Fruit fly (Drosophila melanogaster) Kc167 (cell line): ENCODE measurements around the gene Atat.

ENCODE experiments used
- Myc ChIP-seq: fragments of >200 bp; optimal IDR thresholded peaks from 2 replicates; lab custom pipeline; 2017; ENCODE audit warnings: missing external identifiers
- Sin3A ChIP-seq: fragments of >200 bp; optimal IDR thresholded peaks from 2 replicates; lab custom pipeline; 2018; ENCODE audit warnings: missing external identifiers
- h ChIP-seq: fragments of >200 bp; optimal IDR thresholded peaks from 3 replicates; lab custom pipeline; 2018; ENCODE audit warnings: missing external identifiers
- insv ChIP-seq: fragments of >200 bp; optimal IDR thresholded peaks from 3 replicates; lab custom pipeline; 2018; ENCODE audit warnings: missing external identifiers
- psq ChIP-seq: fragments of >200 bp; optimal IDR thresholded peaks from 2 replicates; lab custom pipeline; 2017; ENCODE audit warnings: missing external identifiers
- ttk ChIP-seq: sonication (Bioruptor generic); optimal IDR thresholded peaks from 2 replicates; lab custom pipeline; 2017; ENCODE audit warnings: missing external identifiers

Atat gene

DNA sequence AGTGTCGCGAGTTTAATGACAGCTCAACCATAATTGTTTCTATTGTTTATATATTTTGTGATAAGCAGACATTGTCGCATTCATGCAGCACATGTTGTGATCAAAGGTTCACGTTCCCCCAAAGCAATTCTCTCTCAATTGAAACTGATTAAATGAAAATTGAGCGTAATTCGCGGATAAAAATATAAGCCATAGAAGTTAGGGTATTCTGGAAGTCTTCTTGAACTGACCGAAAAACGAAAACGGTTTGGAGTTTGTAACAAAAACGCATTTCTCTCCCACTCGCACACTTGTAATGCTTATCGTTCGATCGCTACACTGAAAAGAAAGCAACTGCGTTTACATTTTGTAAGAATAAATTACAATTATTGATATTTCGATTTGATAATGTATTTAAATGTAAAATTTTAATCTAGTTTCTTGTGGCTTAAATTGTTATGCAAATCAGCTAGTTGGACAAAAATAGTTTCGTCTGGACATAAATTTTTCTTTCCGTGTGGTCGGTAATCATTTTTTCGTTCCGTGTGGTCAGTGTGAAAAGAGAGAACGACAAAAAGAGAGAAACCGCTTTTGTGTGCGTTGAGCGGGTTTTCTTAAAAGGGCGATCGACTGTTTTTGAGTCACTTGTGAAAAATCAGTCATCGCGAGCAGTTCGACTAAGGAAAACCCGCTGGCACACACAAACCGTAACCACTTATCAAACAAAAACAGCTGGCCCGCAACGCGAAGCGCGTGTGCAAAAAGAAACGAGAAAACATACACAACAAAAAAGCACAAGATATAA is 3.7 kb downstream of the Atat start, which contains the start of gene aay:
Gene aay, plus strand, starts transcription at position 618 of the 784 bp plus-strand sequence.
- TF ChIP-seq h (lab: Kevin White, UChicago) = no peak
- TF ChIP-seq ttk (lab: Kevin White, UChicago) = no peak
- no peak for TF ChIP-seq insv (lab: Kevin White, UChicago)
- no peak for TF ChIP-seq Sin3A (lab: Kevin White, UChicago)
- no peak for TF ChIP-seq Myc (lab: Kevin White, UChicago)
- TF ChIP-seq psq = no peak

DNA sequence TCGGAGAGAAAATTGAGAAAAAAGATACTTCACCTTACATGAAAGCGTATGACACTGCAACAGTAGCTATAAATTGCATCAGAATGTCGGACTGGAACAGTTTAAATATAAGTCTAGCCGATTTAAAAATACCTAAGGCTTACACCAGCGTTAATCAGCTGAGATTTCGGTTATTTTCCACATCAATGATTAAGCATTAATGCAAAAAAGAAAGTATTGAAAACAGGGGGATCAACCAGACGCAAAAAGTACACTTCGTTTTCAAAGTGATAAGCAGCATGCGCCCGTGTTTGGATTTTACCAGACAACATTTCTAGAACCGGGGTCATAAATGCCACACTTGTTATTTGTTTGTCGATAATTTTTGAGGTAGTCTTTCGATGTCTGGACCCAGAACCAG is 4.4 kb downstream of the Atat start:
- TF ChIP-seq Sin3A (lab: Kevin White, UChicago) (no peak), insv (lab: Kevin White, UChicago) (no peak)

- TF ChIP-seq ttk (lab: Kevin White, UChicago) (no peak), Myc (lab: Kevin White, UChicago) (no peak), psq (no peak)
These were observed 4.9 kb downstream of the Atat start for dm6 chr3L:9421621-9422020.

- TF ChIP-seq h (lab: Kevin White, UChicago) = no peak
- TF ChIP-seq Sin3A (lab: Kevin White, UChicago) = no peak
- TF ChIP-seq ttk (lab: Kevin White, UChicago) = no peak
- TF ChIP-seq insv (lab: Kevin White, UChicago) = no peak
- no peak for TF ChIP-seq psq
- no peak for TF ChIP-seq Myc (lab: Kevin White, UChicago)
These were observed 5.8 kb downstream of the Atat start for dm6 chr3L:9420819-9421130.

- TF ChIP-seq psq (no peak), Sin3A (lab: Kevin White, UChicago) (no peak), insv (lab: Kevin White, UChicago) (no peak), ttk (lab: Kevin White, UChicago) (no peak), Myc (lab: Kevin White, UChicago) (no peak), h (lab: Kevin White, UChicago) (no peak)
These were observed 6.3 kb downstream of the Atat start for dm6 chr3L:9420054-9420818.

dm6 chr3L:9419328-9419727 is 7.2 kb downstream of the Atat start:
- TF ChIP-seq Sin3A (lab: Kevin White, UChicago) (no peak), ttk (lab: Kevin White, UChicago) (no peak), Myc (lab: Kevin White, UChicago) (no peak), insv (lab: Kevin White, UChicago) (no peak), psq (no peak), h (lab: Kevin White, UChicago) (no peak)

DNA sequence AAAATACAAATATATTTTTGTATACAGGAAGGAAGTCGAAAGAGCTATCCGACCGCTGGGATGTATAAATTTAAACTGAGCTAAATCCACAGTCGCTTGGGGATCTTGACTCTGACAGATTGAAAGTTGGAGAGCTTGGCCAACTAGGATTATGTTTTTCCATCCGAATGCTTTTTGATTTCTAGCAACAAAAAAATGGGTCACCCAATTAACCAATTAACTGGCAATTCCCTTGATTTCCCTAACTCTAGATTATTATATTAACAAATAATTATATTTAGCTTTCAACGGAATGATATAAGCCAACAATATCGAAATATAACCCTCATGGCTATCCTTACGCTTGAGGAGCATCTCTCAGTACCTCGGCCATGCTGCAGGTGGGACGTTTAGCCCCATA is 9.3 kb downstream of the Atat start, which contains the start of gene CG3982:
Gene CG3982, minus strand, starts transcription at position 101 of the 400 bp plus-strand sequence.
- TF ChIP-seq Myc (lab: Kevin White, UChicago) (no peak), ttk (lab: Kevin White, UChicago) (no peak), psq (no peak), Sin3A (lab: Kevin White, UChicago) (no peak), insv (lab: Kevin White, UChicago) (no peak), h (lab: Kevin White, UChicago) (no peak)

dm6 chr3L:9410754-9411423 is 15.7 kb downstream of the Atat start, which contains the start of the genes CG4022 and Cpsf5:
Gene CG4022, minus strand, starts transcription at chr3L:9410832.
Gene Cpsf5, plus strand, starts transcription at chr3L:9411038.
- TF ChIP-seq Myc (lab: Kevin White, UChicago) = no peak

DNA sequence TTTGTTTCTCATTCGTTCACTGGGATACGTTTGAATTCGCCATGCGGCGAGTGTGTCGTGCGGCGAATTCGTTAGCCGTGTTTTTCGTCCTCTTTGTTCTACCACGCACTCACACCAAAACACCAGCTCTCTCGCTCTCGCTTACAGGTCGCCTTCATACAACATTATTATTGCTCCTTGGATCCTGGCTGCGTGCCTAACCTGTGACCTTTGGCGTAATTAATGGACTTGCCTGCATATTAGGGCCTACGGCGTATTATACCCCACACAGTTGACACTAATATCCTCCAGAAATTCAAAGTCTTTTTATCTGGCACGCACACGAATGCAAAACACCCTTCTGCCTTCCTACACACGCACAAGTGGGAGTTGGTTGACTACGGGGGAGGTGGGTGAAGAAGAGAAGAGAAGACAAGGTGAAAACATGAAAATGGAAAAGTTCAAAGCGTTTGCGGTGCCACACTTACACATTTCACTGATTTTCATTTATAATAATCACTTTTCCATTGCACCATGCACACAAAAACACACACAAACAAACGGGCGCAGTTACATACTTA is 16.4 kb downstream of the Atat start:
- TF ChIP-seq insv (lab: Kevin White, UChicago) (no peak), Sin3A (lab: Kevin White, UChicago) (no peak), Myc (lab: Kevin White, UChicago) (no peak), h (lab: Kevin White, UChicago) (no peak), ttk (lab: Kevin White, UChicago) (no peak), psq (no peak)

dm6 chr3L:9404497-9404896 is 22.1 kb downstream of the Atat start, which contains the start of gene Cpr67B:
Gene Cpr67B, plus strand, starts transcription at chr3L:9404797.
- TF ChIP-seq h (lab: Kevin White, UChicago) (no peak), psq (no peak), insv (lab: Kevin White, UChicago) (no peak), ttk (lab: Kevin White, UChicago) (no peak), Myc (lab: Kevin White, UChicago) (no peak), Sin3A (lab: Kevin White, UChicago) (no peak)

dm6 chr3L:9402157-9402890 is 24.2 kb downstream of the Atat start, which contains the start of gene eIF4E1:
Gene eIF4E1, minus strand, starts transcription at chr3L:9402460.
- TF ChIP-seq Sin3A (lab: Kevin White, UChicago) (no peak), ttk (lab: Kevin White, UChicago) (no peak), insv (lab: Kevin White, UChicago) (no peak), psq (no peak), Myc (lab: Kevin White, UChicago) (no peak), h (lab: Kevin White, UChicago) (no peak)
